Fruit fly (Drosophila melanogaster) ovary, adult (tissue): ENCODE data around the gene SdicC.
A peak's percentile ranks its signal among the peaks of the same experiment; 100 is the strongest.
"Not testable (repeated sequence)": the region's sequence is repeated elsewhere in the genome, so short reads cannot be mapped to it uniquely, and the experiment has no call there.

ENCODE experiments used
- CG17801 ChIP-seq: fragments of 200-800 bp; optimal IDR thresholded peaks from 2 replicates; lab custom pipeline; 2019; ENCODE audit warnings: missing biosample characterization, mild to moderate bottlenecking, missing genetic modification characterization, moderate library complexity; ENCODE audit not compliant: partially characterized antibody

SdicC gene

dm6 chrX:20237914-20238313 is 20.9 kb upstream of the SdicC start:
- TF ChIP-seq CG17801 (GFP tag; lab: Kevin White, UChicago) = no peak

- TF ChIP-seq CG17801 (GFP tag; lab: Kevin White, UChicago) = peak; percentile 49
These were observed 18.9 kb upstream of the SdicC start, which contains the start of gene sw for dm6 chrX:20235794-20236513. Gene sw, minus strand, starts transcription at chrX:20236382.

dm6 chrX:20231658-20232057 is 14.6 kb upstream of the SdicC start:
- TF ChIP-seq CG17801 (GFP tag; lab: Kevin White, UChicago) = no peak

dm6 chrX:20224920-20225319 is 7.9 kb upstream of the SdicC start, which contains the start of gene Sdic4:
Gene Sdic4, minus strand, starts transcription at chrX:20225020.
- not testable (repeated sequence) for TF ChIP-seq CG17801 (GFP tag; lab: Kevin White, UChicago)

- TF ChIP-seq CG17801 (GFP tag; lab: Kevin White, UChicago) = not testable (repeated sequence)
These were observed 7.6 kb downstream of the SdicC start, which contains the start of gene SdicB for dm6 chrX:20209503-20209902. Gene SdicB, minus strand, starts transcription at chrX:20209603.

- TF ChIP-seq CG17801 (GFP tag; lab: Kevin White, UChicago) = not testable (repeated sequence)
These were observed 15.2 kb downstream of the SdicC start, which contains the start of gene SdicA for dm6 chrX:20201833-20202232. Gene SdicA, minus strand, starts transcription at chrX:20201933.

dm6 chrX:20194127-20194526 is 22.9 kb downstream of the SdicC start, which contains the start of gene Sdic3:
Gene Sdic3, minus strand, starts transcription at chrX:20194227.
- TF ChIP-seq CG17801 (GFP tag; lab: Kevin White, UChicago) = not testable (repeated sequence)

- TF ChIP-seq CG17801 (GFP tag; lab: Kevin White, UChicago) = not testable (repeated sequence)
These were observed 30.7 kb downstream of the SdicC start, which contains the start of gene Sdic2 for dm6 chrX:20186387-20186786. Gene Sdic2, minus strand, starts transcription at chrX:20186487.

dm6 chrX:20178538-20178937 is 38.5 kb downstream of the SdicC start, which contains the start of gene Sdic1:
Gene Sdic1, minus strand, starts transcription at chrX:20178638.
- not testable (repeated sequence) for TF ChIP-seq CG17801 (GFP tag; lab: Kevin White, UChicago)

- peak; percentile 95 for TF ChIP-seq CG17801 (GFP tag; lab: Kevin White, UChicago)
These were observed 43.5 kb downstream of the SdicC start, which contains the start of gene AnxB10 for dm6 chrX:20173464-20173995. Gene AnxB10, minus strand, starts transcription at chrX:20173514.

dm6 chrX:20169898-20170297 is 47.2 kb downstream of the SdicC start, which contains the start of the genes CG9581 and CG9578:
Gene CG9581, minus strand, starts transcription at chrX:20169981.
Gene CG9578, plus strand, starts transcription at chrX:20170222.
- peak; percentile 8 for TF ChIP-seq CG17801 (GFP tag; lab: Kevin White, UChicago)

dm6 chrX:20166484-20167038 is 50.5 kb downstream of the SdicC start, which contains the start of gene CG9577:
Gene CG9577, plus strand, starts transcription at chrX:20166673.
- peak; percentile 62 for TF ChIP-seq CG17801 (GFP tag; lab: Kevin White, UChicago)

- TF ChIP-seq CG17801 (GFP tag; lab: Kevin White, UChicago) = no peak
These were observed 51.2 kb downstream of the SdicC start, which contains the start of gene Phf7 for dm6 chrX:20165773-20166412. Gene Phf7, minus strand, starts transcription at chrX:20165830.
